Fruit fly (Drosophila melanogaster) whole organism, prepupa: ENCODE data around the gene RpS28a.
A peak's percentile ranks its signal among the peaks of the same experiment; 100 is the strongest.

Experiments used
- CG10631 ChIP-seq: fragments of 200-800 bp; sonication (Bioruptor generic); optimal IDR thresholded peaks from 2 replicates; lab custom pipeline; 2016; ENCODE audit warnings: missing biosample characterization, missing genetic modification characterization
- CG11294 ChIP-seq: fragments of 200-800 bp; sonication (Bioruptor generic); IDR thresholded peaks from 2 replicates; pipeline ENCODE4 v1.3.6; 2022; ENCODE audit warnings: missing biosample characterization, missing genetic modification characterization
- CG11762 ChIP-seq: fragments of 200-800 bp; sonication (Bioruptor generic); optimal IDR thresholded peaks from 3 replicates; lab custom pipeline; 2016; ENCODE audit warnings: missing biosample characterization, missing genetic modification characterization; ENCODE audit not compliant: insufficient read depth
- CG11902 ChIP-seq: fragments of 200-800 bp; sonication (Bioruptor generic); optimal IDR thresholded peaks from 3 replicates; lab custom pipeline; 2016; ENCODE audit warnings: missing biosample characterization, missing genetic modification characterization
- CG16779 ChIP-seq: fragments of 200-800 bp; sonication (Bioruptor generic); optimal IDR thresholded peaks from 3 replicates; lab custom pipeline; 2017; ENCODE audit warnings: missing biosample characterization, mild to moderate bottlenecking, missing genetic modification characterization
- CG31627 ChIP-seq: fragments of 200-800 bp; sonication (Bioruptor generic); optimal IDR thresholded peaks from 3 replicates; lab custom pipeline; 2016; ENCODE audit warnings: missing biosample characterization, missing genetic modification characterization
- CG34406 ChIP-seq: fragments of 200-800 bp; sonication (Bioruptor generic); optimal IDR thresholded peaks from 3 replicates; lab custom pipeline; 2016; ENCODE audit warnings: missing biosample characterization, missing genetic modification characterization
- CG3919 ChIP-seq: fragments of 200-800 bp; sonication (Bioruptor generic); optimal IDR thresholded peaks from 3 replicates; lab custom pipeline; 2016; ENCODE audit warnings: missing biosample characterization, missing genetic modification characterization
- CG4318 ChIP-seq: fragments of 200-800 bp; sonication (Bioruptor generic); optimal IDR thresholded peaks from 3 replicates; lab custom pipeline; 2017; ENCODE audit warnings: missing biosample characterization, mild to moderate bottlenecking, missing genetic modification characterization
- CG6163 ChIP-seq: fragments of 200-800 bp; sonication (Bioruptor generic); IDR thresholded peaks from 3 replicates; pipeline ENCODE4 v1.3.6; 2022; ENCODE audit warnings: missing biosample characterization, missing genetic modification characterization
- CG6276 ChIP-seq: fragments of 200-800 bp; sonication (Bioruptor generic); optimal IDR thresholded peaks from 2 replicates; lab custom pipeline; 2017; ENCODE audit warnings: missing biosample characterization, mild to moderate bottlenecking, missing genetic modification characterization
- CG6792 ChIP-seq: fragments of 200-800 bp; sonication (Bioruptor generic); optimal IDR thresholded peaks from 3 replicates; lab custom pipeline; 2016; ENCODE audit warnings: missing biosample characterization, missing genetic modification characterization
- CG6854 ChIP-seq: fragments of 200-800 bp; sonication (Bioruptor generic); optimal IDR thresholded peaks from 2 replicates; lab custom pipeline; 2017; ENCODE audit warnings: missing biosample characterization, mild to moderate bottlenecking, missing genetic modification characterization
- CG7368 ChIP-seq: fragments of 200-800 bp; sonication (Bioruptor generic); optimal IDR thresholded peaks from 3 replicates; lab custom pipeline; 2016; ENCODE audit warnings: missing biosample characterization, missing genetic modification characterization
- CG8119 ChIP-seq: fragments of 200-800 bp; sonication (Bioruptor generic); IDR thresholded peaks from 3 replicates; pipeline ENCODE4 v1.3.6; 2022; ENCODE audit warnings: missing biosample characterization, missing genetic modification characterization
- CG8632 ChIP-seq: fragments of 200-800 bp; sonication (Bioruptor generic); optimal IDR thresholded peaks from 3 replicates; lab custom pipeline; 2016; ENCODE audit warnings: missing biosample characterization, missing genetic modification characterization
- CG9139 ChIP-seq: fragments of 200-800 bp; sonication (Bioruptor generic); optimal IDR thresholded peaks from 3 replicates; lab custom pipeline; 2017; ENCODE audit warnings: missing biosample characterization, mild to moderate bottlenecking, missing genetic modification characterization
- Eip75B ChIP-seq: fragments of 200-800 bp; sonication (Bioruptor generic); optimal IDR thresholded peaks from 3 replicates; lab custom pipeline; 2016; ENCODE audit warnings: missing biosample characterization, missing genetic modification characterization
- Eip78C ChIP-seq: fragments of 200-800 bp; sonication (Bioruptor generic); peaks from one replicate; lab custom pipeline; 2016; ENCODE audit warnings: missing biosample characterization, missing genetic modification characterization
- Eip93F ChIP-seq: fragments of 200-800 bp; sonication (Bioruptor generic); optimal IDR thresholded peaks from 2 replicates; lab custom pipeline; 2016; ENCODE audit warnings: missing biosample characterization, mild to moderate bottlenecking, missing genetic modification characterization
- Ets96B ChIP-seq: fragments of 200-800 bp; optimal IDR thresholded peaks from 2 replicates; lab custom pipeline; 2019; ENCODE audit warnings: missing biosample characterization, mild to moderate bottlenecking, missing genetic modification characterization, moderate library complexity
- Gug ChIP-seq: fragments of 200-800 bp; sonication (Bioruptor generic); IDR thresholded peaks from 2 replicates; pipeline ENCODE4 v1.3.6; 2022; ENCODE audit warnings: missing biosample characterization, missing genetic modification characterization
- Hr38 ChIP-seq: sonication (Bioruptor generic); optimal IDR thresholded peaks from 2 replicates; lab custom pipeline; 2016; ENCODE audit warnings: missing biosample characterization, missing genetic modification characterization
- Hr39 ChIP-seq: fragments of 200-800 bp; sonication (Bioruptor generic); optimal IDR thresholded peaks from 2 replicates; lab custom pipeline; 2016; ENCODE audit warnings: missing biosample characterization, missing genetic modification characterization
- Hr4 ChIP-seq: fragments of 200-800 bp; sonication (Bioruptor generic); optimal IDR thresholded peaks from 3 replicates; lab custom pipeline; 2016; ENCODE audit warnings: missing biosample characterization, missing genetic modification characterization
- Lpt ChIP-seq: fragments of 200-800 bp; sonication (Bioruptor generic); optimal IDR thresholded peaks from 3 replicates; lab custom pipeline; 2016; ENCODE audit warnings: missing biosample characterization, missing genetic modification characterization
- Met ChIP-seq: fragments of 200-800 bp; sonication (Bioruptor generic); optimal IDR thresholded peaks from 3 replicates; lab custom pipeline; 2016; ENCODE audit warnings: missing biosample characterization, missing genetic modification characterization
- OdsH ChIP-seq: fragments of 200-800 bp; sonication (Bioruptor generic); optimal IDR thresholded peaks from 3 replicates; lab custom pipeline; 2016; ENCODE audit warnings: missing biosample characterization, missing genetic modification characterization
- Smox ChIP-seq: fragments of 200-800 bp; sonication (Bioruptor generic); optimal IDR thresholded peaks from 3 replicates; lab custom pipeline; 2016; ENCODE audit warnings: missing biosample characterization, missing genetic modification characterization
- Sox102F ChIP-seq: fragments of 200-800 bp; sonication (Bioruptor generic); optimal IDR thresholded peaks from 2 replicates; lab custom pipeline; 2016; ENCODE audit warnings: missing biosample characterization, mild to moderate bottlenecking, missing genetic modification characterization
- Sox14 ChIP-seq: fragments of 200-800 bp; sonication (Bioruptor generic); optimal IDR thresholded peaks from 3 replicates; lab custom pipeline; 2016; ENCODE audit warnings: missing biosample characterization, missing genetic modification characterization
- Sox15 ChIP-seq: fragments of 200-800 bp; sonication (Bioruptor generic); optimal IDR thresholded peaks from 3 replicates; lab custom pipeline; 2016; ENCODE audit warnings: missing biosample characterization, missing genetic modification characterization
- achi ChIP-seq: fragments of 200-800 bp; sonication (Bioruptor generic); optimal IDR thresholded peaks from 3 replicates; lab custom pipeline; 2016; ENCODE audit warnings: missing biosample characterization, missing genetic modification characterization
- acj6 ChIP-seq: fragments of 200-800 bp; sonication (Bioruptor generic); optimal IDR thresholded peaks from 3 replicates; lab custom pipeline; 2016; ENCODE audit warnings: missing biosample characterization, missing genetic modification characterization
- cyc ChIP-seq: fragments of 200-800 bp; sonication (Bioruptor generic); optimal IDR thresholded peaks from 3 replicates; lab custom pipeline; 2016; ENCODE audit warnings: missing biosample characterization, missing genetic modification characterization
- eg ChIP-seq: fragments of 200-800 bp; sonication (Bioruptor generic); IDR thresholded peaks from 3 replicates; pipeline ENCODE4 v1.3.6; 2022; ENCODE audit warnings: missing biosample characterization, missing genetic modification characterization
- esn ChIP-seq: fragments of 200-800 bp; sonication (Bioruptor generic); optimal IDR thresholded peaks from 2 replicates; lab custom pipeline; 2016; ENCODE audit warnings: missing biosample characterization, mild to moderate bottlenecking, missing genetic modification characterization, moderate library complexity
- fd59A ChIP-seq: fragments of 200-800 bp; sonication (Bioruptor generic); optimal IDR thresholded peaks from 2 replicates; lab custom pipeline; 2017; ENCODE audit warnings: missing biosample characterization, mild to moderate bottlenecking, missing genetic modification characterization, missing genetic modification reagents
- fd85E ChIP-seq: fragments of 200-800 bp; sonication (Bioruptor generic); optimal IDR thresholded peaks from 3 replicates; lab custom pipeline; 2016; ENCODE audit warnings: missing biosample characterization, missing genetic modification characterization
- lz ChIP-seq: fragments of 200-800 bp; sonication (Bioruptor generic); optimal IDR thresholded peaks from 3 replicates; lab custom pipeline; 2016; ENCODE audit warnings: missing biosample characterization, missing genetic modification characterization
- net ChIP-seq: fragments of 200-800 bp; sonication (Bioruptor generic); optimal IDR thresholded peaks from 3 replicates; lab custom pipeline; 2016; ENCODE audit warnings: missing biosample characterization, missing genetic modification characterization
- pdm3 ChIP-seq: fragments of 200-800 bp; sonication (Bioruptor generic); optimal IDR thresholded peaks from 3 replicates; lab custom pipeline; 2016; ENCODE audit warnings: missing biosample characterization, missing genetic modification characterization
- spab ChIP-seq: fragments of 200-800 bp; sonication (Bioruptor generic); optimal IDR thresholded peaks from 2 replicates; lab custom pipeline; 2017; ENCODE audit warnings: missing biosample characterization, mild to moderate bottlenecking, missing genetic modification characterization, missing genetic modification reagents
- svp ChIP-seq: fragments of 200-800 bp; sonication (Bioruptor generic); peaks from one replicate; lab custom pipeline; 2016; ENCODE audit warnings: missing biosample characterization, missing genetic modification characterization
- topi ChIP-seq: fragments of 200-800 bp; sonication (Bioruptor generic); optimal IDR thresholded peaks from 3 replicates; lab custom pipeline; 2016; ENCODE audit warnings: missing biosample characterization, missing genetic modification characterization
- vri ChIP-seq: fragments of 200-800 bp; sonication (Bioruptor generic); optimal IDR thresholded peaks from 3 replicates; lab custom pipeline; 2016; ENCODE audit warnings: missing biosample characterization, mild to moderate bottlenecking, missing genetic modification characterization

The RpS28a gene

dm6 chr3R:30056592-30057135, 34.2 kb upstream of the RpS28a start, which contains the start of the genes CG7950 and Rpp14a (continued):
- TF ChIP-seq Sox102F, result peak; percentile 84
- TF ChIP-seq esn, result peak; percentile 90
- TF ChIP-seq Smox (GFP tag; lab: Kevin White, UChicago), result peak; percentile 86
- peak; percentile 80 for TF ChIP-seq topi
- TF ChIP-seq Lpt (GFP tag; lab: Kevin White, UChicago), result peak; percentile 81
- peak; percentile 89 for TF ChIP-seq OdsH (GFP tag; lab: Kevin White, UChicago)
- peak; percentile 79 for TF ChIP-seq CG6792
- TF ChIP-seq vri (GFP tag; lab: Kevin White, UChicago), result peak; percentile 96
- TF ChIP-seq net, result peak; percentile 84
- peak; percentile 92 for TF ChIP-seq pdm3 (GFP tag; lab: Kevin White, UChicago)
- TF ChIP-seq Sox14 (GFP tag; lab: Kevin White, UChicago), result peak; percentile 91
- peak; percentile 73 for TF ChIP-seq CG11294 (GFP tag; lab: Robert Waterston, UW)
- TF ChIP-seq Eip75B (GFP tag; lab: Kevin White, UChicago), result peak; percentile 86
- peak; percentile 85 for TF ChIP-seq cyc
- TF ChIP-seq Eip93F (GFP tag; lab: Kevin White, UChicago), result peak; percentile 77
- TF ChIP-seq Gug (GFP tag; lab: Robert Waterston, UW), result peak; percentile 76
- peak; percentile 91 for TF ChIP-seq CG6163 (GFP tag; lab: Robert Waterston, UW)
- no peak for TF ChIP-seq CG6276 (GFP tag; lab: Kevin White, UChicago)
- peak; percentile 79 for TF ChIP-seq CG8119 (GFP tag; lab: Robert Waterston, UW)
- peak; percentile 90 for TF ChIP-seq Hr39 (GFP tag; lab: Kevin White, UChicago)
- peak; percentile 72 for TF ChIP-seq Hr38 (GFP tag; lab: Kevin White, UChicago)
- peak; percentile 62 for TF ChIP-seq CG11902 (GFP tag; lab: Kevin White, UChicago)
- peak; percentile 67 for TF ChIP-seq CG7368 (GFP tag; lab: Kevin White, UChicago)
- no peak for TF ChIP-seq CG9139 (GFP tag; lab: Kevin White, UChicago)
- TF ChIP-seq acj6, result peak; percentile 87
- TF ChIP-seq spab (GFP tag; lab: Kevin White, UChicago), result no peak
- peak; percentile 53 for TF ChIP-seq fd59A (GFP tag; lab: Kevin White, UChicago)
- peak; percentile 87 for TF ChIP-seq svp
- peak; percentile 63 for TF ChIP-seq Sox15 (GFP tag; lab: Kevin White, UChicago)
- TF ChIP-seq CG4318 (GFP tag; lab: Kevin White, UChicago), result no peak
- TF ChIP-seq, all 60 proteins: peak for 53

- no peak for TF ChIP-seq vri (GFP tag; lab: Kevin White, UChicago)
- TF ChIP-seq CG4318 (GFP tag; lab: Kevin White, UChicago), result no peak
- TF ChIP-seq Ets96B (tag; lab: Kevin White, UChicago), result no peak
- TF ChIP-seq acj6, result peak; percentile 50
- no peak for TF ChIP-seq CG6854 (GFP tag; lab: Kevin White, UChicago)
- TF ChIP-seq Sox102F, result peak; percentile 62
- TF ChIP-seq CG3919, result peak; percentile 28
- no peak for TF ChIP-seq CG8632 (GFP tag; lab: Kevin White, UChicago)
- peak; percentile 37 for TF ChIP-seq cyc
- TF ChIP-seq Hr4 (GFP tag; lab: Kevin White, UChicago), result peak; percentile 57
- peak; percentile 32 for TF ChIP-seq Eip93F (GFP tag; lab: Kevin White, UChicago)
- peak; percentile 53 for TF ChIP-seq CG31627 (GFP tag; lab: Kevin White, UChicago)
- peak; percentile 18 for TF ChIP-seq fd59A (GFP tag; lab: Kevin White, UChicago)
- peak; percentile 19 for TF ChIP-seq CG6792
- no peak for TF ChIP-seq CG6276 (GFP tag; lab: Kevin White, UChicago)
- TF ChIP-seq fd85E (GFP tag; lab: Kevin White, UChicago), result no peak
- TF ChIP-seq topi, result peak; percentile 5
- peak; percentile 49 for TF ChIP-seq pdm3 (GFP tag; lab: Kevin White, UChicago)
- TF ChIP-seq CG34406, result peak; percentile 38
- TF ChIP-seq lz (GFP tag; lab: Kevin White, UChicago), result peak; percentile 56
- no peak for TF ChIP-seq CG10631 (GFP tag; lab: Kevin White, UChicago)
- TF ChIP-seq Met (GFP tag; lab: Kevin White, UChicago), result peak; percentile 19
- TF ChIP-seq Hr39 (GFP tag; lab: Kevin White, UChicago), result peak; percentile 59
- TF ChIP-seq Eip78C (GFP tag; lab: Kevin White, UChicago), result peak; percentile 80
- TF ChIP-seq eg, result peak; percentile 58; the same call in 2 of the 3 replicates
- TF ChIP-seq achi (GFP tag; lab: Kevin White, UChicago), result no peak
- TF ChIP-seq Sox15 (GFP tag; lab: Kevin White, UChicago), result peak; percentile 47
- peak; percentile 61 for TF ChIP-seq CG8119 (GFP tag; lab: Robert Waterston, UW)
- no peak for TF ChIP-seq spab (GFP tag; lab: Kevin White, UChicago)
- no peak for TF ChIP-seq CG11902 (GFP tag; lab: Kevin White, UChicago)
- TF ChIP-seq CG16779, result no peak
- peak; percentile 77 for TF ChIP-seq svp
- no peak for TF ChIP-seq Hr38 (GFP tag; lab: Kevin White, UChicago)
- TF ChIP-seq CG11762 (GFP tag; lab: Kevin White, UChicago), result no peak
- TF ChIP-seq Eip75B (GFP tag; lab: Kevin White, UChicago), result peak; percentile 3
- TF ChIP-seq Sox14 (GFP tag; lab: Kevin White, UChicago), result peak; percentile 63
- TF ChIP-seq OdsH (GFP tag; lab: Kevin White, UChicago), result peak; percentile 52
Measured at dm6 chr3R:30055915-30056544, 33.6 kb upstream of the RpS28a start, which contains the start of the genes Rpp14b and spn-A. Rpp14b (plus strand) TSS chr3R:30055957. spn-A (minus strand) TSS chr3R:30056037.
